Worm (Caenorhabditis elegans): ENCODE data around the gene grsp-2.
"Not testable (repeated sequence)": the region's sequence is repeated elsewhere in the genome, so short reads cannot be mapped to it uniquely, and the experiment has no call there.

ce11 chrIV:8788048-8788447 lies 28.1 kb upstream of the grsp-2 start, which contains the start of gene C33D9.10:
- TF ChIP-seq lin-13 (GFP tag; optimal IDR thresholded peaks at IDR 0.05); nhr-77 (tag; optimal IDR thresholded peaks at IDR 0.05): not testable (repeated sequence)

Data from whole organism, L1 larva.